Fruit fly (Drosophila melanogaster): ENCODE data around the gene CG18745.

The CG18745 gene

dm6 chr3R:7809662-7810621, 24.0 kb upstream of the CG18745 start, which contains the start of the genes CG2993 and sgll (continued):
- TF ChIP-seq Trl (optimal IDR thresholded peaks at IDR 0.05) (no peak), Trl (GFP tag; optimal IDR thresholded peaks at IDR 0.05) (peak; percentile 98), CG17912 (GFP tag; optimal IDR thresholded peaks at IDR 0.05) (peak; percentile 97), CG11093 (GFP tag; IDR thresholded peaks at IDR 0.05) (peak; percentile 87), gcm (GFP tag; optimal IDR thresholded peaks at IDR 0.05) (no peak), vfl (GFP tag; optimal IDR thresholded peaks at IDR 0.05) (peak; percentile 51), Ada2b (GFP tag; IDR thresholded peaks at IDR 0.05) (peak; percentile 75), Spps (tag; optimal IDR thresholded peaks at IDR 0.05) (no peak), CG7786 (GFP tag; optimal IDR thresholded peaks at IDR 0.05) (peak; percentile 88), mam (GFP tag; optimal IDR thresholded peaks at IDR 0.05) (peak; percentile 93), Hmr (GFP tag; optimal IDR thresholded peaks at IDR 0.05) (peak; percentile 94), CG2199 (GFP tag; IDR thresholded peaks at IDR 0.05) (peak; percentile 93), otp (GFP tag; IDR thresholded peaks at IDR 0.05) (peak; percentile 95), CG10979 (tag; optimal IDR thresholded peaks at IDR 0.05) (peak; percentile 92), CG15011 (GFP tag; optimal IDR thresholded peaks at IDR 0.05) (peak; percentile 61), pb (GFP tag; optimal IDR thresholded peaks at IDR 0.05) (peak; percentile 87), CG11085 (GFP tag; IDR thresholded peaks at IDR 0.05) (peak; percentile 94), CG10654 (GFP tag; optimal IDR thresholded peaks at IDR 0.05) (peak; percentile 92), CG9876 (GFP tag; optimal IDR thresholded peaks at IDR 0.05) (peak; percentile 97), dmrt11E (tag; optimal IDR thresholded peaks at IDR 0.05) (peak; percentile 87), CG3065 (GFP tag; optimal IDR thresholded peaks at IDR 0.05) (peak; percentile 83), yki (optimal IDR thresholded peaks at IDR 0.05) (peak; percentile 20), unc-4 (GFP tag; IDR thresholded peaks at IDR 0.05; ENCODE audit: partially characterized antibody) (0 out of 2 replicates have a peak, but pooled peaks have one; percentile 15), zfh2 (GFP tag; optimal IDR thresholded peaks at IDR 0.05) (peak; percentile 75), emc (GFP tag; optimal IDR thresholded peaks at IDR 0.05) (peak; percentile 91), Chrac-16 (GFP tag; optimal IDR thresholded peaks at IDR 0.05) (peak; percentile 98), croc (GFP tag; conservative IDR thresholded peaks at IDR 0.05) (peak; percentile 86), Hr51 (GFP tag; optimal IDR thresholded peaks at IDR 0.05) (peak; percentile 73 to 93), schlank (tag; optimal IDR thresholded peaks at IDR 0.05) (peak; percentile 46), her (GFP tag; optimal IDR thresholded peaks at IDR 0.05) (peak; percentile 91), CG17385 (GFP tag; optimal IDR thresholded peaks at IDR 0.05) (peak; percentile 70), Tbp (GFP tag; optimal IDR thresholded peaks at IDR 0.05) (no peak), MTF-1 (GFP tag; optimal IDR thresholded peaks at IDR 0.05; ENCODE audit: borderline replicate concordance) (peak; percentile 93), CG14965 (GFP tag; optimal IDR thresholded peaks at IDR 0.05; ENCODE audit: borderline replicate concordance) (peak; percentile 87), exex (tag; optimal IDR thresholded peaks at IDR 0.05) (no peak), oc (tag; optimal IDR thresholded peaks at IDR 0.05) (peak; percentile 39), ash1 (GFP tag; optimal IDR thresholded peaks at IDR 0.05) (peak; percentile 75), btn (GFP tag; optimal IDR thresholded peaks at IDR 0.05) (peak; percentile 90), Dek (tag; optimal IDR thresholded peaks at IDR 0.05) (peak; percentile 84), D19B (GFP tag; optimal IDR thresholded peaks at IDR 0.05) (peak; percentile 72), ATbp (GFP tag; optimal IDR thresholded peaks at IDR 0.05) (peak; percentile 76), br (optimal IDR thresholded peaks at IDR 0.05) (no peak), CG6175 (GFP tag; IDR thresholded peaks at IDR 0.05) (peak; percentile 86), odd (GFP tag; optimal IDR thresholded peaks at IDR 0.05) (peak; percentile 41), Xbp1 (GFP tag; optimal IDR thresholded peaks at IDR 0.05) (peak; percentile 98), CG14014 (GFP tag; IDR thresholded peaks at IDR 0.05) (peak; percentile 87), kah (GFP tag; optimal IDR thresholded peaks at IDR 0.05) (no peak), dpn (GFP tag; optimal IDR thresholded peaks at IDR 0.05) (peak; percentile 97), CG17612 (GFP tag; IDR thresholded peaks at IDR 0.05) (peak; percentile 84)
